Worm (Caenorhabditis elegans): ENCODE data around the gene qns-1.

- TF ChIP-seq ceh-100 (GFP tag; IDR thresholded peaks at IDR 0.05) = no peak
- TF ChIP-seq efl-1 (GFP tag; optimal IDR thresholded peaks at IDR 0.05) = no peak
- no peak for TF ChIP-seq T07F8.4 (tag; optimal IDR thresholded peaks at IDR 0.05)
- TF ChIP-seq nfya-1 (tag; optimal IDR thresholded peaks at IDR 0.05; ENCODE audit: borderline replicate concordance, insufficient read depth) = no peak
- no peak for TF ChIP-seq unc-130 (GFP tag; optimal IDR thresholded peaks at IDR 0.05)
- no peak for TF ChIP-seq hrde-1 (tag; optimal IDR thresholded peaks at IDR 0.05; ENCODE audit: borderline replicate concordance)
- no peak for TF ChIP-seq unc-62 (GFP tag; optimal IDR thresholded peaks at IDR 0.05)
- TF ChIP-seq nhr-90 (tag; optimal IDR thresholded peaks at IDR 0.05) = no peak
- TF ChIP-seq sea-2 (GFP tag; IDR thresholded peaks at IDR 0.05) = no peak
- no peak for TF ChIP-seq B0035.1 (tag; optimal IDR thresholded peaks at IDR 0.05)
- no peak for TF ChIP-seq egl-18 (GFP tag; IDR thresholded peaks at IDR 0.05)
- no peak for TF ChIP-seq hmg-20 (GFP tag; IDR thresholded peaks at IDR 0.05)
- no peak for TF ChIP-seq him-1 (tag; optimal IDR thresholded peaks at IDR 0.05)
- TF ChIP-seq D2030.7 (GFP tag; IDR thresholded peaks at IDR 0.05) = no peak
Measured at ce11 chrIV:10232456-10232855, 13.3 kb upstream of the qns-1 start, which contains the start of gene F01G10.4.

All from whole organism, young adult.